Worm (Caenorhabditis elegans): ENCODE results near the gene srg-22.

Gene srg-22

ce11 chrII:3062222-3062621, 31.0 kb downstream of the srg-22 start (continued):
- TF ChIP-seq sdz-12 (GFP tag; optimal IDR thresholded peaks at IDR 0.05), result no peak
- peak; percentile 65; the same call in 1 of the 2 replicates for TF ChIP-seq mdt-29 (GFP tag; IDR thresholded peaks at IDR 0.05)
- no peak for TF ChIP-seq unc-39 (tag; optimal IDR thresholded peaks at IDR 0.05)
- no peak for TF ChIP-seq ceh-82 (tag; optimal IDR thresholded peaks at IDR 0.05)
- peak; percentile 68 to 84; a peak in 2 of 4 replicates for TF ChIP-seq madf-5 (GFP tag; IDR thresholded peaks at IDR 0.05)
- TF ChIP-seq arid-1 (GFP tag; conservative IDR thresholded peaks at IDR 0.05), result peak; percentile 65
- TF ChIP-seq spr-1 (tag; optimal IDR thresholded peaks at IDR 0.05), result no peak
- TF ChIP-seq nhr-25 (tag; optimal IDR thresholded peaks at IDR 0.05; ENCODE audit: borderline replicate concordance, insufficient read depth), result no peak
- no peak for TF ChIP-seq dpl-1 (GFP tag; optimal IDR thresholded peaks at IDR 0.05)
- TF ChIP-seq ztf-11 (tag; optimal IDR thresholded peaks at IDR 0.05), result no peak
- TF ChIP-seq nhr-102 (tag; optimal IDR thresholded peaks at IDR 0.05), result peak; percentile 64
- TF ChIP-seq aha-1 (tag), result peak; percentile 5
- no peak for TF ChIP-seq attf-4 (tag; optimal IDR thresholded peaks at IDR 0.05)
- TF ChIP-seq nhr-76 (tag; optimal IDR thresholded peaks at IDR 0.05), result no peak
- no peak for TF ChIP-seq aly-2 (tag; optimal IDR thresholded peaks at IDR 0.05)
- 0 out of 2 replicates have a peak, but pooled peaks have one; percentile 39 for TF ChIP-seq saeg-2 (GFP tag; IDR thresholded peaks at IDR 0.05)
- peak; percentile 7 for TF ChIP-seq spr-3 (GFP tag; optimal IDR thresholded peaks at IDR 0.05)
- peak; percentile 72 for TF ChIP-seq duxl-1 (tag; optimal IDR thresholded peaks at IDR 0.05; ENCODE audit: poor library complexity)
- TF ChIP-seq fos-1 (tag; optimal IDR thresholded peaks at IDR 0.05), result no peak
- TF ChIP-seq dmd-6 (GFP tag; IDR thresholded peaks at IDR 0.05), result peak; percentile 36
- no peak for TF ChIP-seq ZK546.5 (tag; optimal IDR thresholded peaks at IDR 0.05)
- TF ChIP-seq ceh-28 (tag; optimal IDR thresholded peaks at IDR 0.05), result peak; percentile 79
- no peak for TF ChIP-seq nhr-11 (tag; optimal IDR thresholded peaks at IDR 0.05)
- peak; percentile 15 for TF ChIP-seq F49E8.2 (tag; optimal IDR thresholded peaks at IDR 0.05; ENCODE audit: borderline replicate concordance)
- TF ChIP-seq mes-2 (tag; optimal IDR thresholded peaks at IDR 0.05; ENCODE audit: poor library complexity, severe bottlenecking), result peak; percentile 69
- no peak for TF ChIP-seq ztf-7 (tag; optimal IDR thresholded peaks at IDR 0.05)
- no peak for TF ChIP-seq snpc-4 (tag; optimal IDR thresholded peaks at IDR 0.05)
- no peak for TF ChIP-seq ces-1 (GFP tag; optimal IDR thresholded peaks at IDR 0.05)
- TF ChIP-seq nhr-237 (tag; optimal IDR thresholded peaks at IDR 0.05), result no peak
- TF ChIP-seq madf-9 (GFP tag; conservative IDR thresholded peaks at IDR 0.05), result peak; percentile 79
- peak; percentile 54 for TF ChIP-seq unc-130 (GFP tag; optimal IDR thresholded peaks at IDR 0.05)
- TF ChIP-seq rbr-2 (tag; optimal IDR thresholded peaks at IDR 0.05), result no peak
- TF ChIP-seq R02D3.7 (tag; optimal IDR thresholded peaks at IDR 0.05), result no peak
- no peak for TF ChIP-seq T20F7.1 (GFP tag; optimal IDR thresholded peaks at IDR 0.05)
- no peak for TF ChIP-seq ama-1 (optimal IDR thresholded peaks at IDR 0.05)
- no peak for TF ChIP-seq daf-19 (GFP tag; conservative IDR thresholded peaks at IDR 0.05)
- 0 out of 2 replicates have a peak, but pooled peaks have one; percentile 44 for TF ChIP-seq Y75B8A.6 (GFP tag; IDR thresholded peaks at IDR 0.05)
- no peak for TF ChIP-seq hif-1 (tag; optimal IDR thresholded peaks at IDR 0.05)
- peak; percentile 36 for TF ChIP-seq hlh-11 (tag; optimal IDR thresholded peaks at IDR 0.05)
- TF ChIP-seq F26F4.8 (GFP tag; conservative IDR thresholded peaks at IDR 0.05), result peak; percentile 62; the same call in 1 of the 2 replicates
- TF ChIP-seq lin-38 (GFP tag; IDR thresholded peaks at IDR 0.05), result peak; percentile 78
- TF ChIP-seq F10B5.3 (tag; optimal IDR thresholded peaks at IDR 0.05), result no peak
- TF ChIP-seq zfp-3 (GFP tag; conservative IDR thresholded peaks at IDR 0.05), result peak; percentile 69; the same call in 1 of the 2 replicates
- TF ChIP-seq nhr-28 (tag; optimal IDR thresholded peaks at IDR 0.05), result peak; percentile 21
- TF ChIP-seq zfp-2 (tag; optimal IDR thresholded peaks at IDR 0.05), result no peak
- TF ChIP-seq hmg-1.1 (GFP tag; IDR thresholded peaks at IDR 0.05), result peak; percentile 50
- TF ChIP-seq php-3 (GFP tag; IDR thresholded peaks at IDR 0.05), result peak; percentile 47; the same call in 1 of the 2 replicates
- TF ChIP-seq set-16 (GFP tag; IDR thresholded peaks at IDR 0.05), result no peak
- peak; percentile 14 for TF ChIP-seq nhr-48 (tag; optimal IDR thresholded peaks at IDR 0.05)
- TF ChIP-seq pha-4 (GFP tag; IDR thresholded peaks at IDR 0.05), result peak; percentile 75; the same call in 1 of the 2 replicates
- TF ChIP-seq pha-4 (tag; optimal IDR thresholded peaks at IDR 0.05), result no peak
- no peak for TF ChIP-seq tag-97 (GFP tag; IDR thresholded peaks at IDR 0.05)
